Fruit fly (Drosophila melanogaster): Measurements from ENCODE around the gene CG3961.

DNA sequence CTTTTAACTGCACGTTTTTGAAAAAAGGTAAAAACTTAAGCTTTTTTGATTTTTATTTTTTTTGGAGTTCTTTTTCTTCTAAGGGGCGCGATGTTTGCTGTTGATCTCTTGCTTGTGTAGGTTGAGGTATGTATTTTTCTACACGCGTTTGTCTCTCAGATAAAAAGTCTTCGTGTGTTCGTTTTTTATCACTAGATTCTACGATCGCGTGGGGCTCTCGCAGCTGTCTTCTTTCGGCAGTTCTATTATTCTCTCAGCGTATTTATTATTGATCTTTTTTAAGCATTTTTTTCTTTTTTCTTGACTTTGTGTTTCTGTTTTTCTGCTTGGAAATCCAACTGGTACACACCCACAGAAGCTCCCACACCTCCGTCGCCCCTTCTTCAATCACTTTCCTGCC lies 4.8 kb upstream of the CG3961 start:
- TF ChIP-seq CG9437 (GFP tag; optimal IDR thresholded peaks at IDR 0.05): no peak
- no peak for TF ChIP-seq CG6813 (GFP tag; optimal IDR thresholded peaks at IDR 0.05)
- TF ChIP-seq CG34422 (GFP tag; IDR thresholded peaks at IDR 0.05): no peak
- no peak for TF ChIP-seq CG9215 (GFP tag; IDR thresholded peaks at IDR 0.05)
- TF ChIP-seq CG12744 (GFP tag; optimal IDR thresholded peaks at IDR 0.05): no peak
- no peak for TF ChIP-seq CG11696 (GFP tag; IDR thresholded peaks at IDR 0.05)
- no peak for TF ChIP-seq prd (optimal IDR thresholded peaks at IDR 0.05)
- no peak for TF ChIP-seq prd (GFP tag; IDR thresholded peaks at IDR 0.05)
- TF ChIP-seq Mrtf (GFP tag; IDR thresholded peaks at IDR 0.05): no peak
- no peak for TF ChIP-seq usp (GFP tag; optimal IDR thresholded peaks at IDR 0.05)
- no peak for TF ChIP-seq CG11456 (GFP tag; IDR thresholded peaks at IDR 0.05)
- TF ChIP-seq repo (GFP tag; optimal IDR thresholded peaks at IDR 0.05): no peak
- TF ChIP-seq sc (optimal IDR thresholded peaks at IDR 0.05): no peak
- TF ChIP-seq sc (GFP tag; optimal IDR thresholded peaks at IDR 0.05): no peak
- TF ChIP-seq CG30403 (GFP tag; optimal IDR thresholded peaks at IDR 0.05): no peak
- no peak for TF ChIP-seq jing (GFP tag; optimal IDR thresholded peaks at IDR 0.05)

All from whole organism, embryonic.